Worm (Caenorhabditis elegans) whole organism, L3 larva: ENCODE measurements around the gene F56D6.18.

Experiments
- R02D3.7 ChIP-seq: fragments of 150-350 bp; optimal IDR thresholded peaks from 2 replicates; lab custom pipeline; 2014; ENCODE audit warnings: missing biosample characterization, missing genetic modification characterization
- aly-2 ChIP-seq: fragments of 150-350 bp; optimal IDR thresholded peaks from 2 replicates; lab custom pipeline; 2014; ENCODE audit warnings: missing biosample characterization, missing genetic modification characterization
- ama-1 ChIP-seq: fragments of 150-350 bp; optimal IDR thresholded peaks from 2 replicates; lab custom pipeline; 2018
- ceh-16 ChIP-seq: sonication (generic microtip); optimal IDR thresholded peaks from 2 replicates; lab custom pipeline; 2017; ENCODE audit warnings: missing biosample characterization, missing genetic modification characterization
- ceh-82 ChIP-seq: fragments of 150-350 bp; optimal IDR thresholded peaks from 2 replicates; lab custom pipeline; 2014; ENCODE audit warnings: missing biosample characterization, missing genetic modification characterization
- daf-12 ChIP-seq: fragments of 150-350 bp; optimal IDR thresholded peaks from 2 replicates; lab custom pipeline; 2014; ENCODE audit warnings: missing biosample characterization, missing genetic modification reagents, missing genetic modification characterization
- egl-27 ChIP-seq: sonication (generic microtip); optimal IDR thresholded peaks from 4 replicates; lab custom pipeline; 2017; ENCODE audit warnings: missing biosample characterization, missing genetic modification reagents, missing genetic modification characterization
- egl-5 ChIP-seq: fragments of 150-350 bp; optimal IDR thresholded peaks from 2 replicates; lab custom pipeline; 2017; ENCODE audit warnings: missing biosample characterization, missing genetic modification reagents, missing genetic modification characterization, inconsistent platforms
- elt-1 ChIP-seq: fragments of 150-350 bp; optimal IDR thresholded peaks from 2 replicates; lab custom pipeline; 2014; ENCODE audit warnings: missing biosample characterization, missing genetic modification characterization
- elt-2 ChIP-seq: sonication (generic microtip); optimal IDR thresholded peaks from 2 replicates; lab custom pipeline; 2016; ENCODE audit warnings: missing genetic modification reagents, mild to moderate bottlenecking, missing genetic modification characterization, missing compliant biosample characterization
- elt-3 ChIP-seq, 3 experiments: fragments of 150-350 bp in 1 of 3; sonication (generic microtip) in 2 of 3; optimal IDR thresholded peaks; 2 replicates in 2 of 3; 4 replicates in 1 of 3; lab custom pipeline; 2014 to 2017; ENCODE audit warnings: missing biosample characterization in 3 of 3, missing genetic modification characterization in 3 of 3
- fkh-10 ChIP-seq: sonication (generic microtip); optimal IDR thresholded peaks from 2 replicates; lab custom pipeline; 2017; ENCODE audit warnings: missing biosample characterization, missing genetic modification reagents, missing genetic modification characterization
- fos-1 ChIP-seq: fragments of 150-350 bp; optimal IDR thresholded peaks from 2 replicates; lab custom pipeline; 2014; ENCODE audit warnings: missing biosample characterization, missing genetic modification characterization
- hmg-11 ChIP-seq: sonication (generic microtip); optimal IDR thresholded peaks from 2 replicates; lab custom pipeline; 2016; ENCODE audit warnings: missing genetic modification characterization, missing compliant biosample characterization
- jun-1 ChIP-seq: fragments of 150-350 bp; optimal IDR thresholded peaks from 2 replicates; lab custom pipeline; 2014; ENCODE audit warnings: missing biosample characterization, missing genetic modification reagents, missing genetic modification characterization
- lin-15B ChIP-seq: fragments of 150-350 bp; optimal IDR thresholded peaks from 2 replicates; lab custom pipeline; 2014; ENCODE audit warnings: missing biosample characterization, missing genetic modification characterization
- lsy-12 ChIP-seq: sonication (generic microtip); optimal IDR thresholded peaks from 2 replicates; lab custom pipeline; 2016; ENCODE audit warnings: mild to moderate bottlenecking, missing genetic modification characterization, missing compliant biosample characterization
- mdl-1 ChIP-seq: fragments of 150-350 bp; optimal IDR thresholded peaks from 2 replicates; lab custom pipeline; 2014; ENCODE audit warnings: missing biosample characterization, missing genetic modification characterization
- mml-1 ChIP-seq: fragments of 150-350 bp; sonication (generic microtip); optimal IDR thresholded peaks from 3 replicates; lab custom pipeline; 2014; ENCODE audit warnings: missing biosample characterization, missing genetic modification characterization
- nfya-1 ChIP-seq: sonication (generic microtip); optimal IDR thresholded peaks from 2 replicates; lab custom pipeline; 2017; ENCODE audit warnings: missing genetic modification characterization, mild to moderate bottlenecking, missing compliant biosample characterization, antibody characterized with exemption, moderate library complexity; ENCODE audit not compliant: insufficient read depth
- nhr-11 ChIP-seq: fragments of 150-350 bp; optimal IDR thresholded peaks from 2 replicates; lab custom pipeline; 2014; ENCODE audit warnings: missing biosample characterization, missing genetic modification characterization
- nhr-237 ChIP-seq: fragments of 150-350 bp; optimal IDR thresholded peaks from 2 replicates; lab custom pipeline; 2014; ENCODE audit warnings: missing biosample characterization, missing genetic modification characterization
- nhr-25 ChIP-seq: sonication (generic microtip); optimal IDR thresholded peaks from 2 replicates; lab custom pipeline; 2017; ENCODE audit warnings: missing biosample characterization, missing genetic modification characterization
- nhr-67 ChIP-seq: fragments of 150-350 bp; optimal IDR thresholded peaks from 2 replicates; lab custom pipeline; 2014; ENCODE audit warnings: missing biosample characterization, missing genetic modification characterization
- nhr-76 ChIP-seq: fragments of 150-350 bp; sonication (generic microtip); optimal IDR thresholded peaks from 5 replicates; lab custom pipeline; 2014; ENCODE audit warnings: missing biosample characterization, missing genetic modification characterization
- nhr-77 ChIP-seq: fragments of 150-350 bp; optimal IDR thresholded peaks from 2 replicates; lab custom pipeline; 2014; ENCODE audit warnings: missing biosample characterization, missing genetic modification characterization
- pha-4 ChIP-seq: fragments of 150-350 bp; optimal IDR thresholded peaks from 2 replicates; lab custom pipeline; 2014; ENCODE audit warnings: missing biosample characterization, missing genetic modification reagents, missing genetic modification characterization
- pqm-1 ChIP-seq: fragments of 150-350 bp; optimal IDR thresholded peaks from 2 replicates; lab custom pipeline; 2017; ENCODE audit warnings: missing biosample characterization, missing genetic modification characterization, inconsistent platforms
- skn-1 ChIP-seq: fragments of 150-350 bp; optimal IDR thresholded peaks from 2 replicates; lab custom pipeline; 2014; ENCODE audit warnings: missing biosample characterization, missing genetic modification characterization
- snpc-4 ChIP-seq: fragments of 150-350 bp; optimal IDR thresholded peaks from 2 replicates; lab custom pipeline; 2014; ENCODE audit warnings: missing biosample characterization, missing genetic modification characterization
- tbx-2 ChIP-seq: sonication (generic microtip); optimal IDR thresholded peaks from 2 replicates; lab custom pipeline; 2016; ENCODE audit warnings: mild to moderate bottlenecking, missing genetic modification characterization, missing compliant biosample characterization
- unc-39 ChIP-seq: sonication (generic microtip); optimal IDR thresholded peaks from 4 replicates; lab custom pipeline; 2017; ENCODE audit warnings: missing biosample characterization, missing genetic modification characterization
- unc-62 ChIP-seq: fragments of 150-350 bp; sonication (generic microtip); optimal IDR thresholded peaks from 4 replicates; lab custom pipeline; 2014; ENCODE audit warnings: missing biosample characterization, missing genetic modification reagents, missing genetic modification characterization
- ztf-4 ChIP-seq: fragments of 150-350 bp; optimal IDR thresholded peaks from 2 replicates; lab custom pipeline; 2014; ENCODE audit warnings: missing biosample characterization, missing genetic modification characterization

The F56D6.18 gene

DNA sequence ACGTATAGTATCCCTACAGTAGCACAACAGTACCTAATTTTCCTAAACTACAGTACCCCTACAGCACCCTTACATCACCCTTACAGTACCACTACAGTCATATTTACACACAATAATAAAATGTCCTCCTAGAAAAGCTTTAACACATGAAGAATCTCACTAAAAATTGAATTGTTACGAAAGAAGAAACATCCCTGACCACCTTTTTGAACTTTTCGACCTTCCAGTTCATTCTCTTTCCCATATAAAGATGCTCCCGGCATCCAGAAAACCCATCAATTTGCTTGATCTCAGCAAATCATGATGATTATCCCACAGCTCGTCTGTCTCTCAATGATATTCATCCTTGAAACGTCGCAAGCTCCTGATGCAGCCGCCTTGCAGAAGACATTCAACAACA, 7.1 kb downstream of the F56D6.18 start, which contains the start of gene F56D6.21:
Gene F56D6.21, plus strand, starts transcription at position 301 of the 400 bp plus-strand sequence.
- TF ChIP-seq ama-1 (lab: Kevin White, UChicago): no peak
- no peak for TF ChIP-seq nhr-77 (tag; lab: Kevin White, UChicago)
- TF ChIP-seq elt-1 (tag; lab: Kevin White, UChicago): no peak
- TF ChIP-seq pqm-1 (tag; lab: Kevin White, UChicago): no peak
- TF ChIP-seq fos-1 (tag; lab: Kevin White, UChicago): no peak
- TF ChIP-seq nhr-67 (tag; lab: Kevin White, UChicago): no peak
- no peak for TF ChIP-seq nhr-237 (tag; lab: Kevin White, UChicago)
- no peak for TF ChIP-seq ceh-82 (tag; lab: Kevin White, UChicago)
- TF ChIP-seq nhr-25 (tag; lab: Kevin White, UChicago): no peak
- no peak for TF ChIP-seq tbx-2

DNA sequence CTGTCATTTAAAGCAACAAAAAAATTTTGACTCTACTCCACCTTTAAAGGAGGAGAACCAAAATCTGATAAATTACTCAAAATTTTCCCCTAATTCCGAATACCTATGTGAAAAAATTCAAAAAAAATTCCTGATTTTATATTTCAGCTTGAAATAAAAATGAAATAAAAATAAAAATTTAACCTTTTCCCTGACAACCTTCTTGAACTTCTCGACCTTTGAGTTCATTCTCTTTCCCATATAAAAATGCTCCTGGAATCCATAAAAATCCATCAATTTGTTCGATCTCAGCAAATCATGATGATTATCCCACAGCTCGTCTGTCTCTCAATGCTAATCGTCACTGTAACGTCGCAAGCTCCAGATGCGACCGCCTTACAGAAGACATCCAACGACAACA, 8.8 kb downstream of the F56D6.18 start, which contains the start of gene F56D6.6:
Gene F56D6.6, plus strand, starts transcription at position 301 of the 400 bp plus-strand sequence.
- TF ChIP-seq ama-1 (lab: Kevin White, UChicago) (no peak), nfya-1 (no peak), nhr-67 (tag; lab: Kevin White, UChicago) (no peak), elt-1 (tag; lab: Kevin White, UChicago) (no peak), unc-62 (GFP tag; lab: Kevin White, UChicago) (no peak), unc-39 (tag; lab: Kevin White, UChicago) (no peak), hmg-11 (tag; lab: Kevin White, UChicago) (no peak), aly-2 (no peak), nhr-76 (tag; lab: Kevin White, UChicago) (no peak), fkh-10 (GFP tag; lab: Kevin White, UChicago) (no peak), daf-12 (tag; lab: Kevin White, UChicago) (no peak), ceh-16 (tag; lab: Kevin White, UChicago) (no peak), jun-1 (tag; lab: Kevin White, UChicago) (no peak), nhr-77 (tag; lab: Kevin White, UChicago) (no peak), nhr-25 (tag; lab: Kevin White, UChicago) (no peak)

DNA sequence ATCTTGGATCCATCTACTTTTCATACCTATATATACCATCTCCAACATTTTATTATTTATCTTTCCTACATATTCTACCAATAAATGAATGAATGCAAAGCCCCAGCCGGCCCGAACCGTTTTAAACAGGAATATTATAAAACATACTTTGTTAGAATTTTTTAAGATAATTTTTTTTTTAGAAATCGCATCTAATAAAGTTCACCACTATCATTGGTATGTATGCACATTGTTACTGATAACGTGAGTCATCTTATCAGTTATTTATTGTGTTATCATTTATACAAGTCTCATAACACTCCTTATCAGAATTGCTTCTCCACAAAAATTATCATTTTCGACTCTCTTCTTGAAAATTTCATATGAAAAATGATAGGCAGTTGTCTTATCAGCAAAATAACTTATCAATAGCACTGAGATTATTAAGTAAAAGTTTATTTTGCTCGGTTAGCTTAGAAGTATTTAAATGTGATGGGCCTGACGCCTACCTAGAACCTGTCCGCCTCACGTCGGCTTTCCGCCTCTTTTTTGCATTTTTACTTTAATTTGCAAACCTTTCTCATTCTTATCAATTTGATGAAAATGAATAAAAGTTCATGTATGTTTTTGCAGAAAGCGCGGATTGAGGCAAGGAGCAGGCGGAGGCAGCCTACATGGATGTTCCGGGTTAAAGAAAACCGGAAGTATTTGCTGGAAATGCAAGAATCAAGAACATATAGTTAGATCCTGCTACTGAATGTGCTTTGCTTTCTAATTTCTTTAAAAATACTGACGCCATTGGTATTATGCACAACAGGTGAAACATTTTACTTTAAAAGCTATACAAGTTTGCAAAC, 11.8 kb downstream of the F56D6.18 start, which contains the start of gene srz-62:
Gene srz-62, plus strand, starts transcription at position 786 of the 836 bp plus-strand sequence.
- TF ChIP-seq mdl-1 (no peak), elt-3 (tag; optimal IDR thresholded peaks at IDR 0.05; lab: Kevin White, UChicago) (no peak), unc-62 (GFP tag; lab: Kevin White, UChicago) (no peak), nhr-77 (tag; lab: Kevin White, UChicago) (no peak), nfya-1 (no peak), pha-4 (tag; lab: Kevin White, UChicago) (peak; percentile 91), fkh-10 (GFP tag; lab: Kevin White, UChicago) (no peak), mml-1 (tag; lab: Kevin White, UChicago) (no peak), pqm-1 (tag; lab: Kevin White, UChicago) (peak; percentile 100), elt-2 (tag; lab: Kevin White, UChicago) (peak; percentile 100), ceh-16 (tag; lab: Kevin White, UChicago) (no peak), skn-1 (tag; lab: Kevin White, UChicago) (no peak), snpc-4 (tag; lab: Kevin White, UChicago) (no peak), R02D3.7 (tag; lab: Kevin White, UChicago) (no peak), lsy-12 (tag; lab: Kevin White, UChicago) (no peak), ztf-4 (tag; lab: Kevin White, UChicago) (no peak), fos-1 (tag; lab: Kevin White, UChicago) (peak; percentile 82), nhr-237 (tag; lab: Kevin White, UChicago) (no peak), ama-1 (lab: Kevin White, UChicago) (no peak), tbx-2 (no peak), lin-15B (tag; lab: Kevin White, UChicago) (no peak), nhr-11 (tag; lab: Kevin White, UChicago) (no peak), egl-27 (tag; lab: Kevin White, UChicago) (peak; percentile 92), egl-5 (tag; lab: Kevin White, UChicago) (no peak), jun-1 (tag; lab: Kevin White, UChicago) (peak; percentile 98)
- TF ChIP-seq, all 47 proteins: peak for 6
